Fruit fly (Drosophila melanogaster) S2 (cell line): Measurements from ENCODE around the gene CG33269.

Source experiments
- CG8478 ChIP-seq: fragments of >200 bp; optimal IDR thresholded peaks from 2 replicates; lab custom pipeline; 2018
- CTCF ChIP-seq, 2 experiments: fragments of >200 bp; optimal IDR thresholded peaks; 2 replicates each; lab custom pipeline; 2018

- TF ChIP-seq CG8478 (lab: Kevin White, UChicago) (no peak), CTCF (optimal IDR thresholded peaks at IDR 0.05; lab: Kevin White, UChicago) (peak in 1 of 2 experiments; percentile 36)
Measured at dm6 chr3L:11561946-11562760, 19.8 kb downstream of the CG33269 start, which contains the start of the genes CG7394 and Mob2.
